Worm (Caenorhabditis elegans): ENCODE measurements around the gene K07C11.8.

K07C11.8 gene

ce11 chrV:8195889-8196418 lies 21.7 kb downstream of the K07C11.8 start, which contains the start of gene F20D6.10:
Gene F20D6.10, minus strand, starts transcription at chrV:8195939.
- TF ChIP-seq hmg-4 (GFP tag; optimal IDR thresholded peaks at IDR 0.05) (no peak), scrt-1 (GFP tag; IDR thresholded peaks at IDR 0.05) (no peak), hmbx-1 (tag; optimal IDR thresholded peaks at IDR 0.05) (no peak), pes-1 (GFP tag; IDR thresholded peaks at IDR 0.05) (no peak), ama-1 (optimal IDR thresholded peaks at IDR 0.05) (no peak), ets-7 (tag; optimal IDR thresholded peaks at IDR 0.05) (no peak), ceh-13 (GFP tag; optimal IDR thresholded peaks at IDR 0.05) (no peak), F13C5.2 (tag; optimal IDR thresholded peaks at IDR 0.05) (no peak), tbx-11 (GFP tag; IDR thresholded peaks at IDR 0.05) (no peak), tbx-37 (GFP tag; conservative IDR thresholded peaks at IDR 0.05) (no peak), sea-1 (GFP tag; conservative IDR thresholded peaks at IDR 0.05) (no peak), tra-4 (tag; optimal IDR thresholded peaks at IDR 0.05) (no peak), flt-1 (GFP tag; IDR thresholded peaks at IDR 0.05) (no peak), ceh-36 (tag; optimal IDR thresholded peaks at IDR 0.05) (no peak), hnd-1 (tag; optimal IDR thresholded peaks at IDR 0.05) (no peak)

DNA sequence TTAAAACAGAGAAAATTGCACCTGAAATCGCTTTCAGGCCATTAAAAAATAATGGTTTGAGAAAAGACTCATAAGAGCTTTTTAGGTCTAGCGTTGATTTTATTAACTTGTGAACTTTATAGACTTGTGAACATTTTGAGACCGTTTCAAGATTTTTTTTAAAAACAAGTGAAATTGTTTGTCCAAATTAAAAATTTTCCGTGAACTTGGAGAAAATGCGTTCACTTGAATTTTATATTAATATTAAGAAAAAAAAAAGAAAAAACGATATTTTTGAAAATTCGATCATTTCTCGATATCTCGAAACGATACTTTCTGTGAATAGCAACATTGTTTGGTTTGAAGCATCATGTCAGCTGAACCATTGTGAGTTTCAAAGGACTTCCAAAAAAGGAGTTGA lies 27.3 kb downstream of the K07C11.8 start, which contains the start of gene F20D6.1:
Gene F20D6.1 (plus strand): TSS at position 301 of the 400 bp plus-strand sequence.
- no peak for TF ChIP-seq scrt-1 (GFP tag; IDR thresholded peaks at IDR 0.05)
- TF ChIP-seq tbx-11 (GFP tag; IDR thresholded peaks at IDR 0.05), result no peak
- no peak for TF ChIP-seq flt-1 (GFP tag; IDR thresholded peaks at IDR 0.05)
- no peak for TF ChIP-seq pes-1 (GFP tag; IDR thresholded peaks at IDR 0.05)

DNA sequence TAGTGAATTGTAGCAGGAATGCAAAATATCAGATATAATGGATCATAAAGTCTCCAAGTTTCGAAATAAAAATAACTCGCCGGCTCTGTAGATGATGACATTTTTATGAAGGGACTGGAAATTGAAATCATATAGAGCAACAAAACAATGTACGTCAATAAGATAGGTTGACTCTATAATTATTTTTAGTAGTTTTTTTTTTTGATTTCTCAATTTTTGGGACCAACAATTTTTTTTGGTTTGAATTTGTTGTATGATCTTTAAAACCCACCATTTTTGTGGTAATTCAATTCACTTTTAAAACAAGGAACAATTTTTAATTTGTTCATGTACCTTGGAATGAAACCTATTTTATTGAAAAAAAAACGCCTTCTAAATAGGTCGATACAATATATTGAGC lies 27.7 kb downstream of the K07C11.8 start, which contains the start of gene F20D6.12:
Gene F20D6.12 (minus strand): TSS at position 101 of the 400 bp plus-strand sequence.
- TF ChIP-seq ceh-13 (GFP tag; optimal IDR thresholded peaks at IDR 0.05), result no peak
- TF ChIP-seq scrt-1 (GFP tag; IDR thresholded peaks at IDR 0.05), result no peak
- TF ChIP-seq ama-1 (optimal IDR thresholded peaks at IDR 0.05), result no peak
- TF ChIP-seq hmg-4 (GFP tag; optimal IDR thresholded peaks at IDR 0.05), result no peak
- no peak for TF ChIP-seq ceh-36 (tag; optimal IDR thresholded peaks at IDR 0.05)
- TF ChIP-seq sea-1 (GFP tag; conservative IDR thresholded peaks at IDR 0.05), result no peak
- TF ChIP-seq tra-4 (tag; optimal IDR thresholded peaks at IDR 0.05), result no peak
- no peak for TF ChIP-seq tbx-37 (GFP tag; conservative IDR thresholded peaks at IDR 0.05)
- no peak for TF ChIP-seq tbx-11 (GFP tag; IDR thresholded peaks at IDR 0.05)
- no peak for TF ChIP-seq ets-7 (tag; optimal IDR thresholded peaks at IDR 0.05)
- TF ChIP-seq pes-1 (GFP tag; IDR thresholded peaks at IDR 0.05), result no peak
- no peak for TF ChIP-seq hnd-1 (tag; optimal IDR thresholded peaks at IDR 0.05)
- TF ChIP-seq B0310.2 (tag; optimal IDR thresholded peaks at IDR 0.05), result no peak
- no peak for TF ChIP-seq hmbx-1 (tag; optimal IDR thresholded peaks at IDR 0.05)
- no peak for TF ChIP-seq F13C5.2 (tag; optimal IDR thresholded peaks at IDR 0.05)
- no peak for TF ChIP-seq aly-1 (tag; optimal IDR thresholded peaks at IDR 0.05)
- no peak for TF ChIP-seq flt-1 (GFP tag; IDR thresholded peaks at IDR 0.05)

- no peak for TF ChIP-seq ets-7 (tag; optimal IDR thresholded peaks at IDR 0.05)
- no peak for TF ChIP-seq flt-1 (GFP tag; IDR thresholded peaks at IDR 0.05)
- no peak for TF ChIP-seq F13C5.2 (tag; optimal IDR thresholded peaks at IDR 0.05)
- TF ChIP-seq hnd-1 (tag; optimal IDR thresholded peaks at IDR 0.05), result no peak
- TF ChIP-seq pes-1 (GFP tag; IDR thresholded peaks at IDR 0.05), result no peak
- no peak for TF ChIP-seq tbx-11 (GFP tag; IDR thresholded peaks at IDR 0.05)
- TF ChIP-seq hmbx-1 (tag; optimal IDR thresholded peaks at IDR 0.05), result no peak
- no peak for TF ChIP-seq ceh-36 (tag; optimal IDR thresholded peaks at IDR 0.05)
- TF ChIP-seq tbx-37 (GFP tag; conservative IDR thresholded peaks at IDR 0.05), result no peak
- TF ChIP-seq B0310.2 (tag; optimal IDR thresholded peaks at IDR 0.05), result no peak
Measured at ce11 chrV:8188421-8188820, 29.3 kb downstream of the K07C11.8 start, which contains the start of gene F20D6.15. Gene F20D6.15, minus strand, starts transcription at chrV:8188467.

DNA sequence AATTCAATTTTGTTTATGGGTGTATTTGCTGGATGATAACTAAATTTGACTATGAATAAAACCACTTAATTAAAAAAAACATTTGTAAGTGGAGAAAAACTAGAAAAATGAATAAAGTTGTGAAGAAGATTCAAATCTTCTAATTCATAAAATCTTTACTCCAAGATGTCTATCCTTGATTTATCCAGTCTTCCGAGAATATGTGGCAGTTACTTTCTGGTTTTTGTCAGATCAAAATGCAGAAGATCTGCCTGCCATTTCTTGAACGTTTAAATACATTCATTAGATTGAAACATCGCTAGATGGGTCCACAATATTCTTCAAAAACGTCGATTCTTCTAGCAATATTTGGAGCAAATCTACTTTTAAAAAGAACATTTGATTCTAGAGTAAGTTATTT lies 31.9 kb downstream of the K07C11.8 start, which contains the start of gene F20D6.2:
Gene F20D6.2 (plus strand): TSS at position 301 of the 400 bp plus-strand sequence.
- TF ChIP-seq flt-1 (GFP tag; IDR thresholded peaks at IDR 0.05) (no peak), ama-1 (optimal IDR thresholded peaks at IDR 0.05) (no peak), tra-4 (tag; optimal IDR thresholded peaks at IDR 0.05) (no peak), ceh-36 (tag; optimal IDR thresholded peaks at IDR 0.05) (no peak), tbx-11 (GFP tag; IDR thresholded peaks at IDR 0.05) (no peak)

DNA sequence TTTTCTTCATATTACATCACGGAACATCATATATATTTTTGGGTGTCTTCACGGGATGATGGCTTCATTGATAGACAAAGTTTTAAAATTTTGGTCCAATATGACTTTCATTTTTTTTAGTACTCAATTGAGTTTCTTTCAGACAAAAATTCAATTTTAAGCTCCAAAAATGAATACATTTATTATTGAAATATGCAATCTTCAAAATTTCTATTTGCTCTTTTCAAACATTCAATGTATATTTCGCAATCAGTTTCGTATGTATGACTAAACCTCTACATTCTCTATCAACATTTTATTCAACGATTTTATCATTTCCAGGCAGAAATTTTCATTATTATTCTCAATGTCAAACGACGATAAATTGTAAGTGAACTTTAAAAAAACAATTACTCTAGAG lies 34.3 kb downstream of the K07C11.8 start, which contains the start of gene srp-8:
Gene srp-8 (plus strand): TSS at position 301 of the 400 bp plus-strand sequence.
- TF ChIP-seq ama-1 (optimal IDR thresholded peaks at IDR 0.05) (no peak), hmbx-1 (tag; optimal IDR thresholded peaks at IDR 0.05) (no peak), ceh-36 (tag; optimal IDR thresholded peaks at IDR 0.05) (no peak), hnd-1 (tag; optimal IDR thresholded peaks at IDR 0.05) (no peak), tbx-37 (GFP tag; conservative IDR thresholded peaks at IDR 0.05) (no peak), F13C5.2 (tag; optimal IDR thresholded peaks at IDR 0.05) (no peak), sea-1 (GFP tag; conservative IDR thresholded peaks at IDR 0.05) (no peak), scrt-1 (GFP tag; IDR thresholded peaks at IDR 0.05) (no peak), aly-1 (tag; optimal IDR thresholded peaks at IDR 0.05) (no peak), tbx-11 (GFP tag; IDR thresholded peaks at IDR 0.05) (no peak), ets-7 (tag; optimal IDR thresholded peaks at IDR 0.05) (no peak), hmg-4 (GFP tag; optimal IDR thresholded peaks at IDR 0.05) (no peak), pes-1 (GFP tag; IDR thresholded peaks at IDR 0.05) (no peak), flt-1 (GFP tag; IDR thresholded peaks at IDR 0.05) (no peak), tra-4 (tag; optimal IDR thresholded peaks at IDR 0.05) (no peak), B0310.2 (tag; optimal IDR thresholded peaks at IDR 0.05) (no peak), ceh-13 (GFP tag; optimal IDR thresholded peaks at IDR 0.05) (no peak)

DNA sequence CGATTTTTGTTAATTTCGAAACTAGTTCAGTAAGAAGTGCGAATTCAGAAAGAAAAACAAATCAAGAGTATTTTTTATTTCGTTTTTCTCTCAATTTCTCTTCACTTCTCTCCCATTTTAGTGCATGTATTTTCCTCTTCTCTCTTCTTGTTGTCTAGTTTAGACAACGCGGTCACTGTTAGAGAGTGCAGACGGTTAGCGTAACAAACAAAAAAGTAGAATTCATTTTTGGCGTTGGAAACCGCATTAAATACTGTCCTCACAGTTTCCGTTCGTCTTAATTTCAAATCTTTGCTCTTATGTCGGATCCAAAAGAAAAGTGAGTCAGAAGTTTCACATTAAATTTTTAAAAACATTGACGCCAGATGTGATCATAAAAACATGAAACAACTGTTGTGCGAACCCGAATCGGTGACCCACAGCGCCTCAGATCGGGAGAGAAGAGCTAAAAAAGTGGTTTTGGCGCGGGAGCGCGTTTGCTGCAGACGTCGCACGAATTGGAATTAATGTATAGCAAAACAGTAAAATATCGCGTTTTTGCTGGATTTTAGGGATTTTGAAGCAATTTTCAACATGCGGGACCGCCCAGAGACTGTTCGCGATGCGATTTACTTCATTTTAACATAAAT lies 38.7 kb downstream of the K07C11.8 start, which contains the start of gene srp-7:
Gene srp-7 (plus strand): TSS at position 213 of the 629 bp plus-strand sequence.
- TF ChIP-seq flt-1 (GFP tag; IDR thresholded peaks at IDR 0.05) (no peak), scrt-1 (GFP tag; IDR thresholded peaks at IDR 0.05) (peak; percentile 36; the same call in 1 of the 2 replicates)

Data from whole organism, early embryonic.